Fruit fly (Drosophila melanogaster) whole organism, adult: ENCODE measurements around the gene CG34283.

ENCODE experiments used
- CG1620 ChIP-seq: fragments of 200-800 bp; sonication (Bioruptor generic); optimal IDR thresholded peaks from 2 replicates; lab custom pipeline; 2016; ENCODE audit warnings: missing biosample characterization, missing genetic modification characterization
- CG33017 ChIP-seq: fragments of 200-800 bp; sonication (Bioruptor generic); optimal IDR thresholded peaks from 2 replicates; lab custom pipeline; 2018; ENCODE audit warnings: missing biosample characterization, mild to moderate bottlenecking, missing genetic modification characterization, moderate library complexity
- CG5204 ChIP-seq: fragments of 200-800 bp; sonication (Bioruptor generic); optimal IDR thresholded peaks from 2 replicates; lab custom pipeline; 2016; ENCODE audit warnings: missing biosample characterization, missing genetic modification characterization
- CG7101 ChIP-seq: fragments of 200-800 bp; sonication (Bioruptor generic); optimal IDR thresholded peaks from 2 replicates; lab custom pipeline; 2018; ENCODE audit warnings: missing biosample characterization, mild to moderate bottlenecking, missing genetic modification characterization, moderate library complexity
- Clk ChIP-seq: fragments of 200-800 bp; sonication (Bioruptor generic); optimal IDR thresholded peaks from 2 replicates; lab custom pipeline; 2017; ENCODE audit warnings: missing biosample characterization, missing genetic modification characterization
- Crg-1 ChIP-seq: fragments of 200-800 bp; sonication (Bioruptor generic); optimal IDR thresholded peaks from 2 replicates; lab custom pipeline; 2016; ENCODE audit warnings: missing biosample characterization, missing genetic modification characterization
- Hr96 ChIP-seq: fragments of 200-800 bp; sonication (Bioruptor generic); optimal IDR thresholded peaks from 2 replicates; lab custom pipeline; 2016; ENCODE audit warnings: missing biosample characterization, missing genetic modification characterization
- cnc ChIP-seq, 2 experiments: fragments of >200 bp; optimal IDR thresholded peaks; 2 replicates each; lab custom pipeline; 2017
- pad ChIP-seq: fragments of 200-800 bp; sonication (Bioruptor generic); optimal IDR thresholded peaks from 3 replicates; lab custom pipeline; 2017; ENCODE audit warnings: missing biosample characterization, missing genetic modification characterization, mild to moderate bottlenecking, moderate library complexity, missing genetic modification reagents
- tj ChIP-seq: fragments of 200-800 bp; sonication (Bioruptor generic); optimal IDR thresholded peaks from 3 replicates; lab custom pipeline; 2017; ENCODE audit warnings: missing biosample characterization, mild to moderate bottlenecking, missing genetic modification characterization, moderate library complexity
- toe ChIP-seq: fragments of 200-800 bp; sonication (Bioruptor generic); optimal IDR thresholded peaks from 2 replicates; lab custom pipeline; 2016; ENCODE audit warnings: missing biosample characterization, missing genetic modification characterization

- TF ChIP-seq cnc (optimal IDR thresholded peaks at IDR 0.05; lab: Kevin White, UChicago) (no peak), CG7101 (no peak), Hr96 (GFP tag; lab: Kevin White, UChicago) (peak; percentile 27), CG1620 (no peak), CG5204 (peak; percentile 5), Crg-1 (GFP tag; lab: Kevin White, UChicago) (no peak), CG33017 (tag; lab: Kevin White, UChicago) (peak; percentile 32), tj (GFP tag; lab: Kevin White, UChicago) (peak; percentile 21), Clk (GFP tag; lab: Kevin White, UChicago) (no peak), pad (peak; percentile 90), toe (GFP tag; lab: Kevin White, UChicago) (no peak)
Observed at dm6 chr3R:18739978-18740954, 17.9 kb upstream of the CG34283 start.
